Fruit fly (Drosophila melanogaster) whole organism, adult: ENCODE measurements around the gene pkaap.

Experiments
- CG11617 ChIP-seq: fragments of 200-800 bp; sonication (Bioruptor generic); optimal IDR thresholded peaks from 2 replicates; lab custom pipeline; 2017; ENCODE audit warnings: mild to moderate bottlenecking, missing biosample characterization, missing genetic modification reagents, missing genetic modification characterization
- CG12768 ChIP-seq: fragments of 200-800 bp; sonication (Bioruptor generic); optimal IDR thresholded peaks from 2 replicates; lab custom pipeline; 2017; ENCODE audit warnings: missing biosample characterization, missing genetic modification characterization, mild to moderate bottlenecking, moderate library complexity, missing genetic modification reagents
- CG14711 ChIP-seq: fragments of 200-800 bp; sonication (Bioruptor generic); optimal IDR thresholded peaks from 2 replicates; lab custom pipeline; 2018; ENCODE audit warnings: missing biosample characterization, mild to moderate bottlenecking, missing genetic modification characterization, moderate library complexity
- CG1620 ChIP-seq: fragments of 200-800 bp; sonication (Bioruptor generic); optimal IDR thresholded peaks from 2 replicates; lab custom pipeline; 2016; ENCODE audit warnings: missing biosample characterization, missing genetic modification characterization
- CG33017 ChIP-seq: fragments of 200-800 bp; sonication (Bioruptor generic); optimal IDR thresholded peaks from 2 replicates; lab custom pipeline; 2018; ENCODE audit warnings: missing biosample characterization, mild to moderate bottlenecking, missing genetic modification characterization, moderate library complexity
- CG5204 ChIP-seq: fragments of 200-800 bp; sonication (Bioruptor generic); optimal IDR thresholded peaks from 2 replicates; lab custom pipeline; 2016; ENCODE audit warnings: missing biosample characterization, missing genetic modification characterization
- CG7045 ChIP-seq: fragments of 200-800 bp; sonication (Bioruptor generic); optimal IDR thresholded peaks from 2 replicates; lab custom pipeline; 2017; ENCODE audit warnings: missing biosample characterization, mild to moderate bottlenecking, missing genetic modification characterization
- CG7101 ChIP-seq: fragments of 200-800 bp; sonication (Bioruptor generic); optimal IDR thresholded peaks from 2 replicates; lab custom pipeline; 2018; ENCODE audit warnings: missing biosample characterization, mild to moderate bottlenecking, missing genetic modification characterization, moderate library complexity
- Clk ChIP-seq: fragments of 200-800 bp; sonication (Bioruptor generic); optimal IDR thresholded peaks from 2 replicates; lab custom pipeline; 2017; ENCODE audit warnings: missing biosample characterization, missing genetic modification characterization
- Crg-1 ChIP-seq: fragments of 200-800 bp; sonication (Bioruptor generic); optimal IDR thresholded peaks from 2 replicates; lab custom pipeline; 2016; ENCODE audit warnings: missing biosample characterization, missing genetic modification characterization
- Hr96 ChIP-seq: fragments of 200-800 bp; sonication (Bioruptor generic); optimal IDR thresholded peaks from 2 replicates; lab custom pipeline; 2016; ENCODE audit warnings: missing biosample characterization, missing genetic modification characterization
- Mnt ChIP-seq: fragments of 200-800 bp; sonication (Bioruptor generic); optimal IDR thresholded peaks from 2 replicates; lab custom pipeline; 2016; ENCODE audit warnings: missing biosample characterization, mild to moderate bottlenecking, missing genetic modification characterization
- bab1 ChIP-seq: fragments of 200-800 bp; sonication (Bioruptor generic); optimal IDR thresholded peaks from 3 replicates; lab custom pipeline; 2019; ENCODE audit warnings: missing biosample characterization, mild to moderate bottlenecking, missing genetic modification characterization, moderate library complexity
- cic ChIP-seq: fragments of 200-800 bp; sonication (Bioruptor generic); optimal IDR thresholded peaks from 2 replicates; lab custom pipeline; 2017; ENCODE audit warnings: missing biosample characterization, mild to moderate bottlenecking, missing genetic modification characterization, moderate library complexity
- cnc ChIP-seq, 2 experiments: fragments of >200 bp; optimal IDR thresholded peaks; 2 replicates each; lab custom pipeline; 2017
- kay ChIP-seq: fragments of 200-800 bp; sonication (Bioruptor generic); peaks from one replicate; lab custom pipeline; 2016; ENCODE audit warnings: missing biosample characterization, missing genetic modification characterization, borderline replicate concordance
- ovo ChIP-seq: fragments of 200-800 bp; sonication (Bioruptor generic); optimal IDR thresholded peaks from 2 replicates; lab custom pipeline; 2016; ENCODE audit warnings: missing biosample characterization, missing genetic modification characterization
- pad ChIP-seq: fragments of 200-800 bp; sonication (Bioruptor generic); optimal IDR thresholded peaks from 3 replicates; lab custom pipeline; 2017; ENCODE audit warnings: missing biosample characterization, missing genetic modification characterization, mild to moderate bottlenecking, moderate library complexity, missing genetic modification reagents
- tj ChIP-seq: fragments of 200-800 bp; sonication (Bioruptor generic); optimal IDR thresholded peaks from 3 replicates; lab custom pipeline; 2017; ENCODE audit warnings: missing biosample characterization, mild to moderate bottlenecking, missing genetic modification characterization, moderate library complexity
- toe ChIP-seq: fragments of 200-800 bp; sonication (Bioruptor generic); optimal IDR thresholded peaks from 2 replicates; lab custom pipeline; 2016; ENCODE audit warnings: missing biosample characterization, missing genetic modification characterization

Gene pkaap

DNA sequence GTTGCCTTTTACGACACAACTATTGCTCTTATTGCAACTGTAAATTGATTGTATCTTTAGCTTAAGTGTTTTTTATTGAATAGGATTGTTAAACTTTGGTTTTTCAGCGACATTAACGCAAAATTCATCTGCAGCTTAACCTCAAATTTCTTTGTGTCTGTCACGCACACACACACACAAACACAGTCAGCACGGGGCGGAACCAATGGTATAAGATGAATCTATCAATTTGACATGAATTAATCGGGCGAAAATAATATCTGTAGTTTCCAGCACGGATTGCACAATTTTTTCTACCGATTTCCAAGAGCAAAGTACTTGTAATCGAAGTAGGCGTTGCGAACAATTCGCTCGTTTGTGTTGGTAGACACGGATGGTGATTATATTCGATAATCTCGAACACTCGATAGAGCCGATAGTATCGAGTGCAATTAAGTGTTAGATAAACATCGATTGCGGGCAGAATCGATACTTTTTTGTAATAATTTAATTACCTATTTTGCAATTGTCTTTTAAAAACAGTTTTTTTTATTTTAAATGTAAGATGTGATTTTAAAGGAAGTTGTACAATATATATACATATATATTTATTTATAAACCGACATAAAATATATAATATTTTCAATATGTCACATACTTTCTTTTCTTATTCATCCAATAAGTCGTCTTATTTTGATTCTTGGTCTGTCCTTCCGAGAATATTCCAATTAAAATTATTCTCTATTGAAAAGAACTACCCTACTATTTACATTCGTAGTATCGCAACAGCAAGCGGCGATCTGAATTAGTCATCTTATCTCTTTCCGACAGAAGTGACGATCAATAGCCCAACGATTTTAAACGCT lies 30.6 kb upstream of the pkaap start, which contains the start of the genes PRL-1 and EndoGI:
PRL-1 (minus strand) TSS at position 380 of the 845 bp plus-strand sequence.
EndoGI (plus strand) TSS at position 462 of the 845 bp plus-strand sequence.
- TF ChIP-seq CG7101 (tag; lab: Kevin White, UChicago) (peak; percentile 94), cnc (optimal IDR thresholded peaks at IDR 0.05; lab: Kevin White, UChicago) (no peak), tj (GFP tag; lab: Kevin White, UChicago) (peak; percentile 65), Clk (GFP tag; lab: Kevin White, UChicago) (peak; percentile 65), bab1 (GFP tag; lab: Kevin White, UChicago) (peak; percentile 96), CG33017 (tag; lab: Kevin White, UChicago) (peak; percentile 94), Mnt (GFP tag; lab: Kevin White, UChicago) (peak; percentile 40), CG11617 (GFP tag; lab: Kevin White, UChicago) (peak; percentile 95), pad (GFP tag; lab: Kevin White, UChicago) (peak; percentile 66), CG14711 (tag; lab: Kevin White, UChicago) (peak; percentile 92), ovo (GFP tag; lab: Kevin White, UChicago) (peak; percentile 69), CG5204 (GFP tag; lab: Kevin White, UChicago) (no peak), CG1620 (GFP tag; lab: Kevin White, UChicago) (peak; percentile 20), toe (GFP tag; lab: Kevin White, UChicago) (no peak), kay (GFP tag; lab: Kevin White, UChicago) (peak; percentile 99), cic (GFP tag; lab: Kevin White, UChicago) (peak; percentile 51), CG7045 (GFP tag; lab: Kevin White, UChicago) (peak; percentile 84), Hr96 (GFP tag; lab: Kevin White, UChicago) (no peak), CG12768 (GFP tag; lab: Kevin White, UChicago) (peak; percentile 56), Crg-1 (no peak)

DNA sequence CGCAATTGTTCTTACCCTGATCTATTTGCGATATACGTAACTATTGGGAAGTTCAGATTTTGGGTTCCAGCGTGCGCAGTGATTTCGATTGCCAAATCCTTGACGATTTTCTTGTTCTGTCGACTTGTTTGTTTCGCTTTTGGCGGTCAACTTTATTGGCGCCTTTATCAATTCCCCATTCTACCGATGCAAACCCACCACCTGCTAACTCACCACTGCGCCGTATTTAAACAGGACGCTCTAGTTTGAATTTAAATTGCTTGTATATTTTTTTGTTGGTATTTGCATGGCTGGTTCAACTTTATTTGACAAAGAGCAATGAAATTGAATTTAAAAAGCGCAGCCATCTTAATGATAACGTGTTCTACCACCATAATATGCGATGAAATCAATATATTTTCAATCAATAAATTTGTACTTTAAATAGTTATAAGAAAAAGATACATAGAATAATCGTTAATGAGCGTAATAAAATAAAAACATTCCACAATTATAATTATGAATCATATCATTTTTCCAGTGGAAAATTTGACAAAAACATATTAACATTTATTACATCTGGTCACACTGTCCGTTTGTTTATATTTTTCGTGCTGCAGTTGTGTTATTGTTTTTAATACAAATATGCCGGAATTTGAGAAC lies 26.4 kb upstream of the pkaap start, which contains the start of the genes twe and CG4935:
twe (minus strand) TSS at position 302 of the 642 bp plus-strand sequence.
CG4935 (plus strand) TSS at position 566 of the 642 bp plus-strand sequence.
- TF ChIP-seq CG11617 (GFP tag; lab: Kevin White, UChicago) (no peak), bab1 (GFP tag; lab: Kevin White, UChicago) (peak; percentile 32)

- TF ChIP-seq CG5204 (GFP tag; lab: Kevin White, UChicago) (no peak), CG14711 (tag; lab: Kevin White, UChicago) (no peak), toe (GFP tag; lab: Kevin White, UChicago) (no peak), CG12768 (GFP tag; lab: Kevin White, UChicago) (no peak), CG1620 (GFP tag; lab: Kevin White, UChicago) (no peak), pad (GFP tag; lab: Kevin White, UChicago) (no peak), CG11617 (GFP tag; lab: Kevin White, UChicago) (no peak), CG33017 (tag; lab: Kevin White, UChicago) (no peak), bab1 (GFP tag; lab: Kevin White, UChicago) (no peak), cnc (optimal IDR thresholded peaks at IDR 0.05; lab: Kevin White, UChicago) (no peak)
These were observed 24.4 kb upstream of the pkaap start for dm6 chr2L:16263723-16264122.

DNA sequence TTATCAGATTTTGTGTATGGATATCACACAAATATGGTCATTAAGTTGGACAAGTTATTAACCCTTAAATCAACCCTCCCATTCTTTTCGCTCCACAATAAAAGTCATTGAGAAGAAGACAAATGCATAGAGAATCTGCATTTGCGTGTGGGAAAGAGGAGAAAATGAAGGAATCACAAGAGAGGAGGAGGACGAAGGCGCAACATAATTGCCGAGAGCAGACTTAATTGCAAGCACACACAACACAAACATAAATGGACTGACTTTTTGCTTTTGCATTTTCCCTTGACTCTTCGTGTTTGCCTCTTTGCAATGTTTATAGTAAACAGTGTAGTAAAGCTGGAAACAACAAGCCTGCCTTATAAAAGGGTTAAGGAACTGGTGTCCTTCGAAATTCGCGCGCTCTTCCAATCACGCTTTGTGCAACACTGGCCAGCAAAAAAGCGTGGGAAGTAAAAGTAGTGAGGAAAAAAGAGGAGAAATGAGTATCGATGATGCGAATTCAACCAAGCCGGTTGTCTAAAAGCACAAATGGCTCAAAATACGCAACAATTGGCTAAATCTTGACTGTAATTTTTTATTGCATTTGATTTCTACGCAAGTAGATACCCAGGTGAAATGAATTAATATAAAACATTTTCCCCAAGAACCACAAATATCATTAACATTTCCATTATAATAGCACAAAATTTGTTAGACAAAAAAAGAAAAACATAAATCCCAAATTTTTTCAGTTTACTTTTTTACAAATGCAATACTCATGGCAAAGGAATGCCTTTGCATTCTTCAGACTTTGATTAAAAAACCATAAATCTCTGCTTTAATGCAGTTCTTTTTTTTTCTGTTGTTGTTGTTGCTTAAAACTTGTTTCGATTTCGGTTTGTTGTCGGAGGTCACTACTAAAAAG lies 20.7 kb upstream of the pkaap start:
- TF ChIP-seq Crg-1 (no peak), kay (GFP tag; lab: Kevin White, UChicago) (no peak), CG7045 (GFP tag; lab: Kevin White, UChicago) (no peak), pad (GFP tag; lab: Kevin White, UChicago) (no peak), ovo (GFP tag; lab: Kevin White, UChicago) (no peak), cic (GFP tag; lab: Kevin White, UChicago) (no peak), CG7101 (tag; lab: Kevin White, UChicago) (no peak), tj (GFP tag; lab: Kevin White, UChicago) (no peak), Mnt (GFP tag; lab: Kevin White, UChicago) (no peak), Clk (GFP tag; lab: Kevin White, UChicago) (no peak), CG5204 (GFP tag; lab: Kevin White, UChicago) (no peak), bab1 (GFP tag; lab: Kevin White, UChicago) (no peak), CG1620 (GFP tag; lab: Kevin White, UChicago) (no peak), cnc (optimal IDR thresholded peaks at IDR 0.05; lab: Kevin White, UChicago) (no peak), CG14711 (tag; lab: Kevin White, UChicago) (no peak), CG12768 (GFP tag; lab: Kevin White, UChicago) (no peak), CG11617 (GFP tag; lab: Kevin White, UChicago) (no peak), toe (GFP tag; lab: Kevin White, UChicago) (no peak), Hr96 (GFP tag; lab: Kevin White, UChicago) (no peak), CG33017 (tag; lab: Kevin White, UChicago) (no peak)
